Worm (Caenorhabditis elegans): Measurements from ENCODE around the gene moe-3.

ce11 chrII:13170696-13171095 is 5.2 kb upstream of the moe-3 start:
- TF ChIP-seq ztf-23 (GFP tag; IDR thresholded peaks at IDR 0.05) (no peak), flt-1 (GFP tag; IDR thresholded peaks at IDR 0.05) (no peak), klf-2 (GFP tag; conservative IDR thresholded peaks at IDR 0.05) (no peak), cog-1 (tag; optimal IDR thresholded peaks at IDR 0.05) (no peak), med-1 (GFP tag; optimal IDR thresholded peaks at IDR 0.05; ENCODE audit: insufficient read depth) (no peak), ztf-29 (GFP tag; IDR thresholded peaks at IDR 0.05) (no peak), ref-1 (GFP tag; conservative IDR thresholded peaks at IDR 0.05) (no peak)

All from whole organism, midembryonic.